Fruit fly (Drosophila melanogaster): Measurements from ENCODE around the gene Zip102B.
A peak's percentile ranks its signal among the peaks of the same experiment; 100 is the strongest.

Zip102B gene

dm6 chr4:314672-315266 is 882 bp upstream of the Zip102B start, which contains the start of gene Rnf11 (continued):
- no peak for TF ChIP-seq HHEX (GFP tag; optimal IDR thresholded peaks at IDR 0.05)
- no peak; the same call in 1 of the 2 replicates for TF ChIP-seq Xrp1 (GFP tag; IDR thresholded peaks at IDR 0.05)
- TF ChIP-seq CG13424 (tag; optimal IDR thresholded peaks at IDR 0.05) = no peak
- no peak for TF ChIP-seq CG11398 (GFP tag; optimal IDR thresholded peaks at IDR 0.05)
- TF ChIP-seq Bteb2 (GFP tag; optimal IDR thresholded peaks at IDR 0.05) = no peak
- peak; percentile 15 for TF ChIP-seq Ssrp (tag; optimal IDR thresholded peaks at IDR 0.05)
- TF ChIP-seq CG9437 (GFP tag; optimal IDR thresholded peaks at IDR 0.05) = no peak
- no peak; the same call in 1 of the 2 replicates for TF ChIP-seq amos (GFP tag; IDR thresholded peaks at IDR 0.05; ENCODE audit: partially characterized antibody)
- TF ChIP-seq bsh (GFP tag; optimal IDR thresholded peaks at IDR 0.05) = peak in 1 of 2 experiments; percentile 18
- TF ChIP-seq Abd-B (GFP tag; optimal IDR thresholded peaks at IDR 0.05) = no peak
- no peak for TF ChIP-seq ranshi (GFP tag; IDR thresholded peaks at IDR 0.05)
- no peak for TF ChIP-seq Lpt (GFP tag; optimal IDR thresholded peaks at IDR 0.05)
- no peak; the same call in 1 of the 2 replicates for TF ChIP-seq H2.0 (GFP tag; IDR thresholded peaks at IDR 0.05)
- TF ChIP-seq CG32532 (GFP tag; IDR thresholded peaks at IDR 0.05) = no peak
- no peak for TF ChIP-seq CG9876 (GFP tag; optimal IDR thresholded peaks at IDR 0.05)
- TF ChIP-seq CG18262 (tag; optimal IDR thresholded peaks at IDR 0.05) = no peak
- TF ChIP-seq CG13894 (tag; optimal IDR thresholded peaks at IDR 0.05) = peak; percentile 9
- peak; percentile 8 for TF ChIP-seq B-H2 (GFP tag; optimal IDR thresholded peaks at IDR 0.05)
- TF ChIP-seq CG8281 (tag; optimal IDR thresholded peaks at IDR 0.05) = no peak
- no peak for TF ChIP-seq Poxn (GFP tag; IDR thresholded peaks at IDR 0.05)
- no peak for TF ChIP-seq sob (GFP tag; IDR thresholded peaks at IDR 0.05)
- TF ChIP-seq wek (GFP tag; optimal IDR thresholded peaks at IDR 0.05) = no peak
- TF ChIP-seq CG16815 (GFP tag; optimal IDR thresholded peaks at IDR 0.05) = no peak
- no peak for TF ChIP-seq CG17568 (GFP tag; optimal IDR thresholded peaks at IDR 0.05)
- TF ChIP-seq CG15011 (GFP tag; optimal IDR thresholded peaks at IDR 0.05) = no peak
- TF ChIP-seq twi (tag; optimal IDR thresholded peaks at IDR 0.05) = peak; percentile 1
- no peak for TF ChIP-seq tin (GFP tag; optimal IDR thresholded peaks at IDR 0.05)
- no peak for TF ChIP-seq Awh (GFP tag; IDR thresholded peaks at IDR 0.05)
- TF ChIP-seq abd-A (tag; optimal IDR thresholded peaks at IDR 0.05) = no peak
- TF ChIP-seq YL-1 (GFP tag; optimal IDR thresholded peaks at IDR 0.05) = no peak
- TF ChIP-seq CG12299 (tag; optimal IDR thresholded peaks at IDR 0.05) = no peak
- TF ChIP-seq CG14710 (tag; optimal IDR thresholded peaks at IDR 0.05) = peak; percentile 50
- peak; percentile 38 for TF ChIP-seq Lhr (GFP tag; optimal IDR thresholded peaks at IDR 0.05)
- no peak for TF ChIP-seq dysf (GFP tag; IDR thresholded peaks at IDR 0.05)
- no peak for TF ChIP-seq sd (tag; optimal IDR thresholded peaks at IDR 0.05)
- TF ChIP-seq Bdp1 (GFP tag; optimal IDR thresholded peaks at IDR 0.05) = no peak
- TF ChIP-seq pan (optimal IDR thresholded peaks at IDR 0.05) = no peak
- peak in 1 of 2 experiments; percentile 9 for TF ChIP-seq pan (GFP tag; optimal IDR thresholded peaks at IDR 0.05 in 1 of 2, IDR thresholded peaks at IDR 0.05 in 1 of 2)
- TF ChIP-seq otp (GFP tag; IDR thresholded peaks at IDR 0.05) = no peak
- TF ChIP-seq CG17802 (tag; optimal IDR thresholded peaks at IDR 0.05) = peak; percentile 97
- peak; percentile 65 for TF ChIP-seq CG4617 (GFP tag; optimal IDR thresholded peaks at IDR 0.05; ENCODE audit: borderline replicate concordance)
- no peak for TF ChIP-seq nom (GFP tag; optimal IDR thresholded peaks at IDR 0.05)
- no peak for TF ChIP-seq Vsx1 (GFP tag; optimal IDR thresholded peaks at IDR 0.05)
- no peak for TF ChIP-seq Side (GFP tag; optimal IDR thresholded peaks at IDR 0.05)
- no peak for TF ChIP-seq ato (GFP tag; IDR thresholded peaks at IDR 0.05; ENCODE audit: partially characterized antibody)
- TF ChIP-seq CG15073 (GFP tag; optimal IDR thresholded peaks at IDR 0.05) = no peak
- no peak for TF ChIP-seq Neu2 (GFP tag; optimal IDR thresholded peaks at IDR 0.05; ENCODE audit: borderline replicate concordance)
- TF ChIP-seq CG10959 (GFP tag; IDR thresholded peaks at IDR 0.05) = no peak
- TF ChIP-seq CG8924 (tag; optimal IDR thresholded peaks at IDR 0.05) = no peak
- no peak for TF ChIP-seq ci (GFP tag; IDR thresholded peaks at IDR 0.05)

Data from whole organism, embryonic.